Worm (Caenorhabditis elegans) whole organism, L3 larva: ENCODE data around the gene Y22D7AR.7.

Experiments
- R02D3.7 ChIP-seq: fragments of 150-350 bp; optimal IDR thresholded peaks from 2 replicates; lab custom pipeline; 2014; ENCODE audit warnings: missing biosample characterization, missing genetic modification characterization
- ama-1 ChIP-seq: fragments of 150-350 bp; optimal IDR thresholded peaks from 2 replicates; lab custom pipeline; 2018
- ceh-16 ChIP-seq: sonication (generic microtip); optimal IDR thresholded peaks from 2 replicates; lab custom pipeline; 2017; ENCODE audit warnings: missing biosample characterization, missing genetic modification characterization
- ceh-28 ChIP-seq: fragments of 150-350 bp; optimal IDR thresholded peaks from 2 replicates; lab custom pipeline; 2014; ENCODE audit warnings: missing biosample characterization, missing genetic modification reagents, missing genetic modification characterization
- ceh-82 ChIP-seq: fragments of 150-350 bp; optimal IDR thresholded peaks from 2 replicates; lab custom pipeline; 2014; ENCODE audit warnings: missing biosample characterization, missing genetic modification characterization
- egl-27 ChIP-seq: sonication (generic microtip); optimal IDR thresholded peaks from 4 replicates; lab custom pipeline; 2017; ENCODE audit warnings: missing biosample characterization, missing genetic modification reagents, missing genetic modification characterization
- egl-5 ChIP-seq: fragments of 150-350 bp; optimal IDR thresholded peaks from 2 replicates; lab custom pipeline; 2017; ENCODE audit warnings: missing biosample characterization, missing genetic modification reagents, missing genetic modification characterization, inconsistent platforms
- elt-3 ChIP-seq, 3 experiments: fragments of 150-350 bp in 1 of 3; sonication (generic microtip) in 2 of 3; optimal IDR thresholded peaks; 2 replicates in 2 of 3; 4 replicates in 1 of 3; lab custom pipeline; 2014 to 2017; ENCODE audit warnings: missing biosample characterization in 3 of 3, missing genetic modification characterization in 3 of 3
- fkh-10 ChIP-seq: sonication (generic microtip); optimal IDR thresholded peaks from 2 replicates; lab custom pipeline; 2017; ENCODE audit warnings: missing biosample characterization, missing genetic modification reagents, missing genetic modification characterization
- fos-1 ChIP-seq: fragments of 150-350 bp; optimal IDR thresholded peaks from 2 replicates; lab custom pipeline; 2014; ENCODE audit warnings: missing biosample characterization, missing genetic modification characterization
- hmg-11 ChIP-seq: sonication (generic microtip); optimal IDR thresholded peaks from 2 replicates; lab custom pipeline; 2016; ENCODE audit warnings: missing genetic modification characterization, missing compliant biosample characterization
- lin-15B ChIP-seq: fragments of 150-350 bp; optimal IDR thresholded peaks from 2 replicates; lab custom pipeline; 2014; ENCODE audit warnings: missing biosample characterization, missing genetic modification characterization
- lsy-12 ChIP-seq: sonication (generic microtip); optimal IDR thresholded peaks from 2 replicates; lab custom pipeline; 2016; ENCODE audit warnings: mild to moderate bottlenecking, missing genetic modification characterization, missing compliant biosample characterization
- mdl-1 ChIP-seq: fragments of 150-350 bp; optimal IDR thresholded peaks from 2 replicates; lab custom pipeline; 2014; ENCODE audit warnings: missing biosample characterization, missing genetic modification characterization
- nfya-1 ChIP-seq: sonication (generic microtip); optimal IDR thresholded peaks from 2 replicates; lab custom pipeline; 2017; ENCODE audit warnings: missing genetic modification characterization, mild to moderate bottlenecking, missing compliant biosample characterization, antibody characterized with exemption, moderate library complexity; ENCODE audit not compliant: insufficient read depth
- nhr-23 ChIP-seq: fragments of 150-350 bp; optimal IDR thresholded peaks from 2 replicates; lab custom pipeline; 2014; ENCODE audit warnings: missing biosample characterization, missing genetic modification reagents, missing genetic modification characterization
- nhr-237 ChIP-seq: fragments of 150-350 bp; optimal IDR thresholded peaks from 2 replicates; lab custom pipeline; 2014; ENCODE audit warnings: missing biosample characterization, missing genetic modification characterization
- nhr-43 ChIP-seq: sonication (generic microtip); optimal IDR thresholded peaks from 2 replicates; lab custom pipeline; 2016; ENCODE audit warnings: mild to moderate bottlenecking, missing genetic modification characterization, missing compliant biosample characterization; ENCODE audit not compliant: poor library complexity, severe bottlenecking
- nhr-76 ChIP-seq: fragments of 150-350 bp; sonication (generic microtip); optimal IDR thresholded peaks from 5 replicates; lab custom pipeline; 2014; ENCODE audit warnings: missing biosample characterization, missing genetic modification characterization
- nhr-77 ChIP-seq: fragments of 150-350 bp; optimal IDR thresholded peaks from 2 replicates; lab custom pipeline; 2014; ENCODE audit warnings: missing biosample characterization, missing genetic modification characterization
- pha-4 ChIP-seq: fragments of 150-350 bp; optimal IDR thresholded peaks from 2 replicates; lab custom pipeline; 2014; ENCODE audit warnings: missing biosample characterization, missing genetic modification reagents, missing genetic modification characterization
- pqm-1 ChIP-seq: fragments of 150-350 bp; optimal IDR thresholded peaks from 2 replicates; lab custom pipeline; 2017; ENCODE audit warnings: missing biosample characterization, missing genetic modification characterization, inconsistent platforms
- sea-2 ChIP-seq: fragments of 150-350 bp; sonication (generic microtip); optimal IDR thresholded peaks from 4 replicates; lab custom pipeline; 2014; ENCODE audit warnings: missing biosample characterization, missing genetic modification reagents, missing genetic modification characterization
- snpc-4 ChIP-seq: fragments of 150-350 bp; optimal IDR thresholded peaks from 2 replicates; lab custom pipeline; 2014; ENCODE audit warnings: missing biosample characterization, missing genetic modification characterization
- unc-39 ChIP-seq: sonication (generic microtip); optimal IDR thresholded peaks from 4 replicates; lab custom pipeline; 2017; ENCODE audit warnings: missing biosample characterization, missing genetic modification characterization
- unc-62 ChIP-seq: fragments of 150-350 bp; sonication (generic microtip); optimal IDR thresholded peaks from 4 replicates; lab custom pipeline; 2014; ENCODE audit warnings: missing biosample characterization, missing genetic modification reagents, missing genetic modification characterization
- zag-1 ChIP-seq: fragments of 150-350 bp; optimal IDR thresholded peaks from 2 replicates; lab custom pipeline; 2014; ENCODE audit warnings: missing biosample characterization, missing genetic modification characterization
- ztf-11 ChIP-seq: fragments of 150-350 bp; optimal IDR thresholded peaks from 2 replicates; lab custom pipeline; 2014; ENCODE audit warnings: missing biosample characterization, missing genetic modification characterization

Y22D7AR.7 gene

DNA sequence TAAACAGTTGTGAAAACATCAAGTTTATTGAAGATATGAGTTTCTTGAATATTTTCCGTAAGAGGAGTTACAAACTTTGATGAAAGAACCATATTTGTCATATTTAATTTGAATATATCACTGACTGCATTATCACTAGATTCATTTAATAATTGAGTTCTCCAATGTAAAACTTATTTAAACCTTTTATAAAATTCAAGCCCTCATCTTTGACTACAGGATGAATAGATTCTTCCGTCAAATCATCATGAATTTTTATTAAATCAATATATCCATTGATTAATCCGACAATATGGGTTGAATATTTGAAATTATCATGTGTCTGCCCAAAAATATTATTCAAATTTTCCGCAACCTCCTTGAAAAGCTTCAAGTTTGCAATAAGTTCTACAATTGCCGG is at the start of gene Y22D7AR.7:
Gene Y22D7AR.7 (minus strand): TSS at position 101 of the 400 bp plus-strand sequence.
- TF ChIP-seq fos-1 (no peak), unc-39 (tag; lab: Kevin White, UChicago) (no peak), ztf-11 (tag; lab: Kevin White, UChicago) (no peak), hmg-11 (tag; lab: Kevin White, UChicago) (no peak), nhr-43 (tag; lab: Kevin White, UChicago) (no peak), egl-5 (tag; lab: Kevin White, UChicago) (no peak), pqm-1 (tag; lab: Kevin White, UChicago) (no peak)

DNA sequence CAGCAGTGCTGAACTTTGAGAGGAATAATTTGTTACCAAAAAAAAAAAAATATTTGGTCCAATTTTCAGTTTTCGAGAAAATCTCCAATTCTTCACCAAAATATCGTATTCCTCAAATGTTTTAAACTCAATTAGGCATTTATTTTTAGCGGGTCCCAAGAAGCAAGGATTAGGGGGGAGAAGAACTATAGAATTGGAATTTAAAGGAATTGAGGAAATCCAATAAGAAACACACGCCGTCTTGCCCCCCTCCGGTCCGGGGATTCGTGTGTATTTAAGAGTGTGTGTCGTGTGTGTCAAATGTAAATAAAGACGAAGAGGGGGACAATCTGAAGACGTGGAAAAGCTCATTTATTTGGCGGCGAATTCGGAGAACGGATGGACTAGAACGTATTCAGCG is 45.5 kb upstream of the Y22D7AR.7 start:
- no peak for TF ChIP-seq zag-1 (tag; lab: Kevin White, UChicago)
- TF ChIP-seq sea-2: no peak
- no peak for TF ChIP-seq snpc-4
- peak; percentile 37 for TF ChIP-seq fkh-10
- TF ChIP-seq, all 47 proteins: peak for 1

DNA sequence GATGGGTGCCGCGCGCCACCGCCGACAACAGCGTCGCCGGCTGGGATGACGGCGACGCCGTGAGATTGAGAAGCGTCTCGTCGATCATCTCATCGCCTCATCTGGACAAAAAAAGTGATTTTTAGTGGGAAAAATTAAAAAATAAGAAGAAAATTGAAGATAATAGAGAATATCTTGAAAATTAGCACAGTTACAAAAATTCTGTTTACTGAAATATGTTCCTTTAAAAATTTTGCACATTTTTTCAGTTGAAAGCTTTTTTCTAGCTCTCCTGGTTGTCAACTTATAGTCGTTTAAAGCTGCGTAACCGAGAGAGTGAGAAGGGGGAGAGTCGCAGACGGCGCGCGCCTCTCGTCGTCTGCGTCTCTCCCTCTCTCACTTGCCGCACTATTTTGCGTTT is 45.1 kb upstream of the Y22D7AR.7 start, which contains the start of gene ser-4:
Gene ser-4 (minus strand): TSS at position 101 of the 400 bp plus-strand sequence.
- TF ChIP-seq zag-1 (tag; lab: Kevin White, UChicago) (no peak), ama-1 (lab: Kevin White, UChicago) (no peak), ztf-11 (tag; lab: Kevin White, UChicago) (no peak)

DNA sequence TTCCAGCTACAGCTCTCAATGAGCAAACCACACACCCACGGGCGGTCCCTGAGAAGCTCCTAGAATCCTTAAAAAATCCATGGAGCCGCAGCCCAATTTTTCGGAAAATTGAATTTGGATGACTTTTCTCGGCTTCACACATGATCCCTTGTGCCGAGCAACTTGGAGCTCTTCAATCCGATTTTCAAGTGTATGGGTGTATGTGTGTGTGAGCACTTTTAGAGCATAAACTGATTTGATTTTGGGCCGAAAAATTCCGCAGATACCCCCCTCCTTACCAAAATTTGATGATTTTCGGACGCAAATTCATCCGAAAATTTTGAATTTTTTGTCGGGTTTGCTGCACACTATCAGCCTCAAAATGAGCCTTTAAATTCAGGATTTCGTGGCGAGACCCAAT is 44.0 kb upstream of the Y22D7AR.7 start:
- TF ChIP-seq nhr-23 (tag; lab: Kevin White, UChicago) (no peak), fkh-10 (peak; percentile 54), snpc-4 (no peak), nhr-77 (tag; lab: Kevin White, UChicago) (no peak)

DNA sequence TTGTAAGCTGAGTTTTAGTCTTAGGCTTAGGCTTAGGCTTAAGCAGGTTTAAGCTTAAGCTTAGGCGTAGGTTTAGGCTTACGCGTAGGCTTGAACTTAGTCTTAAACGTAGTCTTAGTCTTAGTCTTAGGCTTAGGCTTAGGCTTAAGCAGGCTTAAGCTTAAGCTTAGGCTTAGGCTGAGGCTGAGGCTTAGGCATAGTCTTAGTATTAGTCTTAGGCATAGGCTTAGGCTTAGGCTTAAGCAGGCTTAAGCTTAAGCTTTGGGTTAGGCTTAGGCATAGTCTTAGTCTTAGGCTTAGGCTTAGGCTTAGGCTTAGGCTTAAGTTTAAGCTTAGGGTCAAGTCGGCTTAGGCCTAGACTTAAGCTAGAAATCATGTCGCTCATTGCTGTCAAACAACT is 30.9 kb upstream of the Y22D7AR.7 start:
- TF ChIP-seq lsy-12: no peak
- no peak for TF ChIP-seq zag-1 (tag; lab: Kevin White, UChicago)
- TF ChIP-seq pha-4 (tag; lab: Kevin White, UChicago): no peak
- no peak for TF ChIP-seq fos-1

DNA sequence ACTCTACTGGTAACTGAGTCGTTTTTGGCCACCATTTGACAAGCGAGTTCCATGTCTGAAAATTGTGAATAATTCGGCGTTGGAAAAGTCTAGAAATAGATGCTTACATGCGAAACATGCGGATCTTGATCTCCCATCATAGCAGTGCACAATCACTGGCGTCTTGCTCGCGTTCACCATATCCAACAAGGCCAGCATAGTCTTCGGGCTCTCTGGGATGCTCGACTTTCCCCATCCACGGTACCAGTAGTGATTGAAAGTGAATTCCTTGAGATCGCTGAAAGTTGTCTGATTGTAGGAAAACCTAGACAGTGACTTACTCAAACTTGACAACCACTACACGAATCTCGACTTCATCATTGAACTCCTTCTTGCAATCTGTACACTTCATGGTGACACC is 29.9 kb upstream of the Y22D7AR.7 start:
- no peak for TF ChIP-seq ceh-16
- no peak for TF ChIP-seq hmg-11 (tag; lab: Kevin White, UChicago)
- TF ChIP-seq lin-15B: no peak
- TF ChIP-seq ceh-28: no peak
- no peak for TF ChIP-seq unc-62 (GFP tag; lab: Kevin White, UChicago)
- TF ChIP-seq elt-3 (tag; optimal IDR thresholded peaks at IDR 0.05; lab: Kevin White, UChicago): no peak
- TF ChIP-seq nhr-23 (tag; lab: Kevin White, UChicago): no peak
- TF ChIP-seq fkh-10: no peak
- no peak for TF ChIP-seq zag-1 (tag; lab: Kevin White, UChicago)

DNA sequence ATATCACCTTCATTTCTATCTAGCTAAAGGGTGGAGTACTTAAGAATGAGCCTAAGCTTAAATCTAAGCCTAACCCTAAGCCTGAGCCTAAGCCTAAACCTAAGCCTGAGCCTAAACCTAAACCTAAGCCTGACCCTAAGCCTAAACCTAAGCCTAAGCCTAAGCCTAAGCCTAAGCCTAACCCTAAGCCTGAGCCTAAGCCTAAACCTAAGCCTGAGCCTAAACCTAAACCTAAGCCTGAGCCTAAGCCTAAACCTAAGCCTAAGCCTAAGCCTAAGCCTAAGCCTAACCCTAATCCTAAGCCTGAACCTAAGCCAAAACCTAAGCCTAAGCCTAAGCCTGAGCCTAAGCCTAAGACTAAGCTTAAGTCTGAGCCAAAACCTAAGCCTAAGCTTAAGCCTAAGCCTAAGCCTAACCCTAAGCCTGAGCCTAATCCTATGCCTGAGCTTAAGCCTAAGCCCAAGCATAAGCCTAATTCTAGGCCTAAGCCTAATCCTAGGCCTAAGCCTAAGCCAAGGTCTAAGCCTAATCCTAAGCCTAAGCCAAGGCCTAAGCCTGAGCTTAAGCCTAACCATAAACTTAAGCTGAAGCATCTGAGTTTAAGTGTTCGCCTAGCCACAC is 26.2 kb upstream of the Y22D7AR.7 start:
- TF ChIP-seq R02D3.7 (tag; lab: Kevin White, UChicago) (no peak), nhr-76 (no peak), nhr-237 (tag; lab: Kevin White, UChicago) (no peak), nfya-1 (tag; lab: Kevin White, UChicago) (no peak), pha-4 (tag; lab: Kevin White, UChicago) (no peak), ceh-82 (tag; lab: Kevin White, UChicago) (no peak), snpc-4 (no peak), mdl-1 (tag; lab: Kevin White, UChicago) (no peak), zag-1 (tag; lab: Kevin White, UChicago) (no peak), elt-3 (tag; optimal IDR thresholded peaks at IDR 0.05; lab: Kevin White, UChicago) (no peak), egl-27 (no peak)
